Fruit fly (Drosophila melanogaster): ENCODE results near the gene CG15784.

Gene CG15784

dm6 chrX:5419045-5419901 is 10.1 kb upstream of the CG15784 start (continued):
- TF ChIP-seq GATAe (GFP tag; conservative IDR thresholded peaks at IDR 0.05): no peak; the same call in 1 of the 2 replicates
- TF ChIP-seq sens-2 (GFP tag; IDR thresholded peaks at IDR 0.05): peak; percentile 60; the same call in 1 of the 2 replicates
- TF ChIP-seq H2.0 (GFP tag; IDR thresholded peaks at IDR 0.05): peak; percentile 73
- TF ChIP-seq CG8478 (optimal IDR thresholded peaks at IDR 0.05): no peak
- TF ChIP-seq CG14710 (tag; optimal IDR thresholded peaks at IDR 0.05): peak; percentile 31
- peak; percentile 52 for TF ChIP-seq pho (GFP tag; optimal IDR thresholded peaks at IDR 0.05)
- peak; percentile 65 for TF ChIP-seq bowl (GFP tag; IDR thresholded peaks at IDR 0.05)
- TF ChIP-seq vvl (GFP tag; IDR thresholded peaks at IDR 0.05): peak; percentile 92
- TF ChIP-seq CG13775 (GFP tag; optimal IDR thresholded peaks at IDR 0.05): peak; percentile 26
- TF ChIP-seq phol (tag; optimal IDR thresholded peaks at IDR 0.05): peak; percentile 68
- TF ChIP-seq CG4282 (GFP tag; optimal IDR thresholded peaks at IDR 0.05): no peak
- peak; percentile 76 for TF ChIP-seq bcd (GFP tag; optimal IDR thresholded peaks at IDR 0.05)
- TF ChIP-seq chinmo (GFP tag; IDR thresholded peaks at IDR 0.05; ENCODE audit: partially characterized antibody): peak; percentile 63; the same call in 2 of the 4 replicates
- no peak for TF ChIP-seq Stat92E (GFP tag; optimal IDR thresholded peaks at IDR 0.05)
- TF ChIP-seq CG16815 (GFP tag; optimal IDR thresholded peaks at IDR 0.05): peak; percentile 3
- peak; percentile 79 for TF ChIP-seq abd-A (tag; optimal IDR thresholded peaks at IDR 0.05)
- no peak for TF ChIP-seq twi (tag; optimal IDR thresholded peaks at IDR 0.05)
- TF ChIP-seq CrebB (tag; optimal IDR thresholded peaks at IDR 0.05): no peak
- TF ChIP-seq sob (GFP tag; IDR thresholded peaks at IDR 0.05): peak; percentile 79
- TF ChIP-seq Pdp1 (GFP tag; optimal IDR thresholded peaks at IDR 0.05): peak; percentile 31 to 65
- peak; percentile 87 for TF ChIP-seq CG11504 (tag; optimal IDR thresholded peaks at IDR 0.05)
- TF ChIP-seq Bteb2 (GFP tag; optimal IDR thresholded peaks at IDR 0.05): no peak
- peak; percentile 36 for TF ChIP-seq nerfin-1 (tag; optimal IDR thresholded peaks at IDR 0.05)
- peak; percentile 82 for TF ChIP-seq CG6689 (GFP tag; IDR thresholded peaks at IDR 0.05)
- TF ChIP-seq CG6175 (GFP tag; IDR thresholded peaks at IDR 0.05): no peak
- peak; percentile 51 for TF ChIP-seq Fer2 (tag; optimal IDR thresholded peaks at IDR 0.05)
- no peak for TF ChIP-seq NC2α (GFP tag; optimal IDR thresholded peaks at IDR 0.05)
- peak; percentile 72; the same call in 1 of the 3 replicates for TF ChIP-seq gce (GFP tag; IDR thresholded peaks at IDR 0.05)
- TF ChIP-seq CG4424 (GFP tag; optimal IDR thresholded peaks at IDR 0.05): peak; percentile 64
- no peak for TF ChIP-seq CG6654 (GFP tag; optimal IDR thresholded peaks at IDR 0.05)
- TF ChIP-seq inv (GFP tag; IDR thresholded peaks at IDR 0.05; ENCODE audit: partially characterized antibody): no peak
- peak; percentile 87; the same call in 2 of the 3 replicates for TF ChIP-seq dysf (GFP tag; IDR thresholded peaks at IDR 0.05)
- TF ChIP-seq usp (GFP tag; optimal IDR thresholded peaks at IDR 0.05): no peak
- peak; percentile 75; the same call in 2 of the 3 replicates for TF ChIP-seq H15 (GFP tag; IDR thresholded peaks at IDR 0.05)
- peak; percentile 31; the same call in 1 of the 2 replicates for TF ChIP-seq Lim3 (GFP tag; IDR thresholded peaks at IDR 0.05)
- TF ChIP-seq Aef1 (GFP tag; IDR thresholded peaks at IDR 0.05): peak; percentile 69
- peak; percentile 14 for TF ChIP-seq Nf-YB (GFP tag; optimal IDR thresholded peaks at IDR 0.05)
- TF ChIP-seq vnd (GFP tag; IDR thresholded peaks at IDR 0.05; ENCODE audit: partially characterized antibody): no peak
- 0 out of 2 replicates have a peak, but pooled peaks have one; percentile 17 for TF ChIP-seq Poxn (GFP tag; IDR thresholded peaks at IDR 0.05)
- TF ChIP-seq h (optimal IDR thresholded peaks at IDR 0.05): no peak
- peak; percentile 44 to 67 for TF ChIP-seq chif (GFP tag; optimal IDR thresholded peaks at IDR 0.05)
- TF ChIP-seq Dip3 (GFP tag; optimal IDR thresholded peaks at IDR 0.05): no peak
- TF ChIP-seq Xbp1 (GFP tag; optimal IDR thresholded peaks at IDR 0.05): peak; percentile 72
- peak; percentile 74; the same call in 2 of the 3 replicates for TF ChIP-seq CG7357 (GFP tag; IDR thresholded peaks at IDR 0.05)
- peak; percentile 23 for TF ChIP-seq Sry-δ (GFP tag; optimal IDR thresholded peaks at IDR 0.05)
- peak; percentile 58 for TF ChIP-seq CG9437 (GFP tag; optimal IDR thresholded peaks at IDR 0.05)
- TF ChIP-seq fru (optimal IDR thresholded peaks at IDR 0.05): no peak
- TF ChIP-seq CG9932 (GFP tag; IDR thresholded peaks at IDR 0.05): peak; percentile 77
- peak; percentile 43 for TF ChIP-seq eyg (GFP tag; optimal IDR thresholded peaks at IDR 0.05)
- peak; percentile 61; the same call in 2 of the 3 replicates for TF ChIP-seq Dbx (GFP tag; IDR thresholded peaks at IDR 0.05)
